Worm (Caenorhabditis elegans) whole organism, young adult: ENCODE data around the gene gpa-5.

Experiments
- B0336.3 ChIP-seq: fragments of 200-800 bp; sonication (Bioruptor generic); IDR thresholded peaks from 2 replicates; pipeline ENCODE4 v1.3.6; 2022; ENCODE audit warnings: missing genetic modification characterization, missing compliant biosample characterization
- K11D2.4 ChIP-seq: fragments of 200-800 bp; sonication (Bioruptor generic); IDR thresholded peaks from 2 replicates; pipeline ENCODE4 v1.3.6; 2022; ENCODE audit warnings: missing genetic modification reagents, missing genetic modification characterization, missing compliant biosample characterization
- T07F8.4 ChIP-seq: sonication (generic microtip); optimal IDR thresholded peaks from 2 replicates; lab custom pipeline; 2016; ENCODE audit warnings: mild to moderate bottlenecking, missing genetic modification characterization, moderate library complexity, missing compliant biosample characterization
- Y53F4B.3 ChIP-seq: fragments of 200-800 bp; sonication (Bioruptor generic); IDR thresholded peaks from 2 replicates; pipeline ENCODE4 v1.3.6; 2022; ENCODE audit warnings: missing genetic modification reagents, missing genetic modification characterization, missing compliant biosample characterization
- akir-1 ChIP-seq: fragments of 200-800 bp; sonication (Bioruptor generic); optimal IDR thresholded peaks from 2 replicates; lab custom pipeline; 2018; ENCODE audit warnings: mild to moderate bottlenecking, missing genetic modification characterization, moderate library complexity, missing compliant biosample characterization
- ama-1 ChIP-seq, 3 experiments: fragments of 150-350 bp in 1 of 3; sonication (generic microtip) in 2 of 3; optimal IDR thresholded peaks; 2 replicates each; lab custom pipeline; 2014 to 2018; ENCODE audit warnings: missing biosample characterization in 2 of 3, missing genetic modification characterization in 2 of 3, missing genetic modification reagents in 2 of 3
- attf-5 ChIP-seq: fragments of 200-800 bp; sonication (Bioruptor generic); optimal IDR thresholded peaks from 2 replicates; lab custom pipeline; 2018; ENCODE audit warnings: mild to moderate bottlenecking, missing genetic modification characterization, missing compliant biosample characterization
- attf-6 ChIP-seq: fragments of 200-800 bp; sonication (Bioruptor generic); IDR thresholded peaks from 2 replicates; pipeline ENCODE4 v1.3.6; 2022; ENCODE audit warnings: missing genetic modification reagents, missing genetic modification characterization, missing compliant biosample characterization
- ccch-3 ChIP-seq: fragments of 200-800 bp; sonication (Bioruptor generic); optimal IDR thresholded peaks from 2 replicates; lab custom pipeline; 2018; ENCODE audit warnings: mild to moderate bottlenecking, missing genetic modification characterization, missing compliant biosample characterization
- cebp-1 ChIP-seq, 2 experiments: fragments of 200-800 bp in 1 of 2; sonication (Bioruptor generic) in 1 of 2; sonication (generic microtip) in 1 of 2; IDR thresholded peaks in 1 of 2; optimal IDR thresholded peaks in 1 of 2; 2 replicates each; pipeline versions ENCODE4 v1.3.6 to Lab custom; 2017 to 2022; ENCODE audit warnings: missing compliant biosample characterization in 2 of 2, missing genetic modification characterization in 2 of 2, mild to moderate bottlenecking in 1 of 2, missing genetic modification reagents in 1 of 2, moderate library complexity in 1 of 2
- ceh-100 ChIP-seq: fragments of 200-800 bp; sonication (Bioruptor generic); IDR thresholded peaks from 2 replicates; pipeline ENCODE4 v1.3.6; 2022; ENCODE audit warnings: missing genetic modification reagents, missing genetic modification characterization, missing compliant biosample characterization
- ceh-40 ChIP-seq: fragments of 200-800 bp; sonication (Bioruptor generic); IDR thresholded peaks from 2 replicates; pipeline ENCODE4 v1.3.6; 2022; ENCODE audit warnings: missing genetic modification characterization, missing compliant biosample characterization
- ceh-58 ChIP-seq: fragments of 200-800 bp; sonication (Bioruptor generic); IDR thresholded peaks from 2 replicates; pipeline ENCODE4 v1.3.6; 2022; ENCODE audit warnings: missing genetic modification characterization, missing compliant biosample characterization
- chd-7 ChIP-seq: sonication (generic microtip); optimal IDR thresholded peaks from 2 replicates; lab custom pipeline; 2016; ENCODE audit warnings: mild to moderate bottlenecking, missing genetic modification characterization, moderate library complexity, missing compliant biosample characterization
- dox-1 ChIP-seq: fragments of 200-800 bp; sonication (Bioruptor generic); IDR thresholded peaks from 2 replicates; pipeline ENCODE4 v1.3.6; 2022; ENCODE audit warnings: missing genetic modification reagents, missing genetic modification characterization, missing compliant biosample characterization
- egl-18 ChIP-seq: fragments of 200-800 bp; sonication (Bioruptor generic); IDR thresholded peaks from 2 replicates; pipeline ENCODE4 v1.3.6; 2022; ENCODE audit warnings: missing genetic modification reagents, missing genetic modification characterization, missing compliant biosample characterization
- lag-1 ChIP-seq: fragments of 200-800 bp; sonication (Bioruptor generic); IDR thresholded peaks from 2 replicates; pipeline ENCODE4 v1.3.6; 2022; ENCODE audit warnings: missing genetic modification reagents, missing genetic modification characterization, missing compliant biosample characterization
- lin-26 ChIP-seq: fragments of 200-800 bp; sonication (Bioruptor generic); IDR thresholded peaks from 2 replicates; pipeline ENCODE4 v1.3.6; 2022; ENCODE audit warnings: missing genetic modification reagents, missing genetic modification characterization, missing compliant biosample characterization
- lin-54 ChIP-seq: fragments of 200-800 bp; sonication (Bioruptor generic); optimal IDR thresholded peaks from 2 replicates; lab custom pipeline; 2018; ENCODE audit warnings: mild to moderate bottlenecking, missing genetic modification characterization, missing compliant biosample characterization
- madf-3 ChIP-seq: fragments of 200-800 bp; sonication (Bioruptor generic); IDR thresholded peaks from 2 replicates; pipeline ENCODE4 v1.3.6; 2022; ENCODE audit warnings: missing genetic modification reagents, missing genetic modification characterization, missing compliant biosample characterization
- madf-6 ChIP-seq: fragments of 200-800 bp; sonication (Bioruptor generic); IDR thresholded peaks from 2 replicates; pipeline ENCODE4 v1.3.6; 2022; ENCODE audit warnings: missing genetic modification reagents, missing genetic modification characterization, missing compliant biosample characterization
- madf-8 ChIP-seq: fragments of 200-800 bp; sonication (Bioruptor generic); conservative IDR thresholded peaks from 2 replicates; pipeline ENCODE4 v1.3.6; 2022; ENCODE audit warnings: missing genetic modification reagents, missing genetic modification characterization, missing compliant biosample characterization
- nfya-1 ChIP-seq: sonication (generic microtip); optimal IDR thresholded peaks from 2 replicates; lab custom pipeline; 2017; ENCODE audit warnings: antibody characterized with exemption, missing compliant biosample characterization, missing genetic modification characterization, borderline replicate concordance; ENCODE audit not compliant: insufficient read depth
- nhr-179 ChIP-seq: sonication (generic microtip); optimal IDR thresholded peaks from 2 replicates; lab custom pipeline; 2016; ENCODE audit warnings: mild to moderate bottlenecking, missing genetic modification characterization, missing compliant biosample characterization
- nhr-90 ChIP-seq: sonication (generic microtip); optimal IDR thresholded peaks from 2 replicates; lab custom pipeline; 2016; ENCODE audit warnings: missing genotype, mild to moderate bottlenecking, missing genetic modification characterization, missing compliant biosample characterization
- sea-2 ChIP-seq: fragments of 200-800 bp; sonication (Bioruptor generic); IDR thresholded peaks from 2 replicates; pipeline ENCODE4 v1.3.6; 2022; ENCODE audit warnings: missing genetic modification characterization, missing compliant biosample characterization
- snpc-4 ChIP-seq, 5 experiments: fragments of 150-350 bp in 1 of 5; sonication (generic microtip) in 4 of 5; optimal IDR thresholded peaks; 2 replicates each; lab custom pipeline; 2014 to 2018; ENCODE audit warnings: missing genetic modification characterization in 5 of 5, missing biosample characterization in 3 of 5, antibody characterized with exemption in 2 of 5, mild to moderate bottlenecking in 2 of 5, missing compliant biosample characterization in 2 of 5, missing genotype in 2 of 5, moderate library complexity in 2 of 5, missing genetic modification reagents in 1 of 5
- somi-1 ChIP-seq: fragments of 200-800 bp; sonication (Bioruptor generic); optimal IDR thresholded peaks from 2 replicates; lab custom pipeline; 2018; ENCODE audit warnings: mild to moderate bottlenecking, missing genetic modification characterization, missing compliant biosample characterization
- sptf-2 ChIP-seq: fragments of 200-800 bp; sonication (Bioruptor generic); optimal IDR thresholded peaks from 2 replicates; lab custom pipeline; 2018; ENCODE audit warnings: mild to moderate bottlenecking, missing genetic modification characterization, missing compliant biosample characterization
- unc-130 ChIP-seq: sonication (generic microtip); optimal IDR thresholded peaks from 2 replicates; lab custom pipeline; 2016; ENCODE audit warnings: missing genetic modification reagents, missing genetic modification characterization, missing compliant biosample characterization
- ztf-18 ChIP-seq: sonication (generic microtip); optimal IDR thresholded peaks from 2 replicates; lab custom pipeline; 2016; ENCODE audit warnings: missing genotype, mild to moderate bottlenecking, missing genetic modification characterization, missing compliant biosample characterization
- ztf-25 ChIP-seq: fragments of 200-800 bp; sonication (Bioruptor generic); IDR thresholded peaks from 2 replicates; pipeline ENCODE4 v1.3.6; 2022; ENCODE audit warnings: missing genetic modification reagents, missing genetic modification characterization, missing compliant biosample characterization
- ztf-6 ChIP-seq: fragments of 200-800 bp; sonication (Bioruptor generic); IDR thresholded peaks from 2 replicates; pipeline ENCODE4 v1.3.6; 2022; ENCODE audit warnings: missing genetic modification reagents, missing genetic modification characterization, missing compliant biosample characterization

The gpa-5 gene

DNA sequence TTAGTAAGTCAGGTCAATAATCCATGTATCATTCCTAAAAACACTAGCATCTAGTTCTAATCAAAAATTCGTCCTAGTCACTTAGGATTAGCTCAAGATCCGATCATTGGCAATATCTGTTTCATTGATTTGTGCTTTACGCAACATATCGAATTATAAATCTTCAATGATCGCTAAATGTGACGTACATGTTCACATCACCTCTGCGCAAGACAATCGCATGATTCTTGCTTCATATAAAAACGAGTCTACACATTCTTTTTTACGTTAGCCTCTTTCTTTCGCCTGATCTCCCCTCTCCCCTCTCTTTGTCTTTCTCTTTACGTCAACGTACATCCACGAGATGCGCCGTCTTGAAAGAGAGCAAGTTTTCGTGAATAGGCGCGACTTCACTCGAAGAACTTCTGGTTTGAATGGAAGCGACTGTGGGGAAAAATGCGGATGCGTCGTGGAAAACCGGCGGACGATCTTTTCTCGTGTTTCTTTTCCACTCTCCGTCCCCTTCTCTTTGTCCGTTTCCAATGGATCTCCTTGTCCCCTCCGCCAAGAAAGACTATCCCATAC lies 4.5 kb downstream of the gpa-5 start:
- TF ChIP-seq dox-1 (GFP tag; lab: Robert Waterston, UW) (peak; percentile 47; the same call in 1 of the 2 replicates), ceh-100 (GFP tag; lab: Robert Waterston, UW) (no peak), ama-1 (optimal IDR thresholded peaks at IDR 0.05; lab: Kevin White, UChicago) (no peak), ama-1 (GFP tag; optimal IDR thresholded peaks at IDR 0.05; lab: Kevin White, UChicago) (no peak), sptf-2 (no peak), ceh-58 (GFP tag; lab: Robert Waterston, UW) (0 out of 2 replicates have a peak, but pooled peaks have one; percentile 40), snpc-4 (GFP tag; optimal IDR thresholded peaks at IDR 0.05; lab: Kevin White, UChicago) (no peak), snpc-4 (tag; optimal IDR thresholded peaks at IDR 0.05; lab: Kevin White, UChicago) (no peak), sea-2 (GFP tag; lab: Robert Waterston, UW) (no peak), lin-26 (GFP tag; lab: Robert Waterston, UW) (no peak), unc-130 (no peak), ztf-18 (tag; lab: Kevin White, UChicago) (no peak), nfya-1 (tag; lab: Kevin White, UChicago) (no peak), attf-6 (GFP tag; lab: Robert Waterston, UW) (no peak)

DNA sequence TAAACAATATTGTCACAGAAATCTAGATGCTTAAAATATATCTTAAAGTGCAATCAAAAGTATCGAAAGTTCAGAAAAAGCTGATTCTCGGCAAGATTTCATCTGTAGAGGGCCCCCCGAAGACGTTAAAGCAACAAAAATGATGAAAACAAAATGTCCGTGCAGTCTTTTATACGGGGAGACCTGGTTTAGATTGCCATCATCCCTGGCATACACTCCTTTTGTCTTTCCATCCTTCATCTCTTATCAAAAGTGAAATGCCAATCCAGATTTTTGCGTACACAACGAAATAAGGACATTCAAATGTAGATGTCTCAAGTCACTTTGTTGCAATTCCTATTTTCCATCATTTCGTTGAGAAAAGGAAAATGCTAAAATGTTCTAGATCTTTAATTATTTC lies 6.7 kb downstream of the gpa-5 start:
- no peak for TF ChIP-seq K11D2.4 (GFP tag; lab: Robert Waterston, UW)
- no peak for TF ChIP-seq madf-3 (GFP tag; lab: Robert Waterston, UW)
- no peak for TF ChIP-seq madf-8 (GFP tag; lab: Robert Waterston, UW)
- no peak for TF ChIP-seq attf-5 (GFP tag; lab: Kevin White, UChicago)
- no peak for TF ChIP-seq nhr-179
- TF ChIP-seq somi-1 (GFP tag; lab: Kevin White, UChicago): no peak
- no peak for TF ChIP-seq ceh-40 (GFP tag; lab: Robert Waterston, UW)
- TF ChIP-seq egl-18 (GFP tag; lab: Robert Waterston, UW): no peak

DNA sequence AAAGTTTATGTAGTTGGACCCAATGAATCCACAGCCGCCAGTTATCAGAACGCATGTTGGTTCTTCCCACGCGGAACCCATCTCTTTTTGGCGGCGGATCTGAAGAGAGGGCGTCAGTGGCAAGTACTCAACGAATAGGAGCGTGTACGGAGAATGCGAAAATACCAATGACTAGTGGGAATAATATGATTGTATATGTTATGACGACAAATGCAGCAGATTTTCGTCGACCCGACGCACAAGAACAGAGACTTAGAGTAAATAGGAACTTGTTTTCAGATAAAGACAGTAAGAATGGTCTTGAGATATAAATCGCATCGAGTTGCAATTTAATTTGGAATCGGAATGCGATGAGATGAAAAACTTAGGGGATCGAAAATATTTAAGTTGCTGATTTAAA lies 7.9 kb downstream of the gpa-5 start, which contains the start of gene bus-5:
Gene bus-5 (minus strand): TSS at position 101 of the 400 bp plus-strand sequence.
- TF ChIP-seq somi-1 (GFP tag; lab: Kevin White, UChicago) (no peak), lin-54 (no peak), Y53F4B.3 (GFP tag; lab: Robert Waterston, UW) (no peak), sptf-2 (no peak), akir-1 (GFP tag; lab: Kevin White, UChicago) (no peak), chd-7 (no peak), B0336.3 (GFP tag; lab: Robert Waterston, UW) (no peak), T07F8.4 (tag; lab: Kevin White, UChicago) (no peak), ccch-3 (no peak), cebp-1 (GFP tag; IDR thresholded peaks at IDR 0.05; lab: Robert Waterston, UW) (no peak), cebp-1 (tag; optimal IDR thresholded peaks at IDR 0.05; lab: Kevin White, UChicago) (no peak), ztf-6 (GFP tag; lab: Robert Waterston, UW) (no peak), ztf-25 (no peak), madf-6 (GFP tag; lab: Robert Waterston, UW) (no peak), nhr-90 (no peak), lag-1 (GFP tag; lab: Robert Waterston, UW) (no peak)
